Worm (Caenorhabditis elegans) whole organism, L1 larva: ENCODE data around the gene C35A5.6.

Experiments
- C34B4.2 ChIP-seq: sonication (generic microtip); optimal IDR thresholded peaks from 2 replicates; lab custom pipeline; 2017; ENCODE audit warnings: mild to moderate bottlenecking, missing genetic modification characterization, missing compliant biosample characterization
- aha-1 ChIP-seq: fragments of 150-350 bp; optimal IDR thresholded peaks from 2 replicates; lab custom pipeline; 2014; ENCODE audit warnings: missing biosample characterization, missing genetic modification characterization
- alr-1 ChIP-seq: fragments of 200-800 bp; sonication (Bioruptor generic); optimal IDR thresholded peaks from 2 replicates; lab custom pipeline; 2018; ENCODE audit warnings: borderline replicate concordance, mild to moderate bottlenecking, missing genetic modification characterization, missing compliant biosample characterization
- ama-1 ChIP-seq: fragments of 150-350 bp; optimal IDR thresholded peaks from 2 replicates; lab custom pipeline; 2014
- ceh-63 ChIP-seq: fragments of 200-800 bp; sonication (Bioruptor generic); optimal IDR thresholded peaks from 2 replicates; lab custom pipeline; 2018; ENCODE audit warnings: mild to moderate bottlenecking, missing genetic modification characterization, missing compliant biosample characterization
- ceh-88 ChIP-seq: fragments of 200-800 bp; sonication (Bioruptor generic); IDR thresholded peaks from 2 replicates; pipeline ENCODE4 v1.3.6; 2022; ENCODE audit warnings: missing genetic modification characterization, missing compliant biosample characterization
- ces-1 ChIP-seq: fragments of 150-350 bp; optimal IDR thresholded peaks from 2 replicates; lab custom pipeline; 2014; ENCODE audit warnings: missing biosample characterization, missing genetic modification reagents, missing genetic modification characterization
- efl-1 ChIP-seq, 4 experiments: fragments of 150-350 bp; optimal IDR thresholded peaks in 3 of 4; peaks in 1 of 4; 1 replicate in 1 of 4; 2 replicates in 3 of 4; lab custom pipeline; 2014; ENCODE audit warnings: missing biosample characterization in 2 of 4, missing genetic modification characterization in 2 of 4, missing genetic modification reagents in 2 of 4
- efl-3 ChIP-seq: fragments of 200-800 bp; sonication (Bioruptor generic); optimal IDR thresholded peaks from 2 replicates; lab custom pipeline; 2018; ENCODE audit warnings: mild to moderate bottlenecking, missing genetic modification characterization, missing compliant biosample characterization
- elt-2 ChIP-seq: sonication (generic microtip); optimal IDR thresholded peaks from 2 replicates; lab custom pipeline; 2016; ENCODE audit warnings: missing genetic modification characterization, mild to moderate bottlenecking, inconsistent platforms, missing compliant biosample characterization, missing genetic modification reagents
- fkh-8 ChIP-seq: sonication (generic microtip); optimal IDR thresholded peaks from 2 replicates; lab custom pipeline; 2016; ENCODE audit warnings: mild to moderate bottlenecking, missing genetic modification characterization, missing compliant biosample characterization
- hpl-2 ChIP-seq: fragments of 150-350 bp; optimal IDR thresholded peaks from 2 replicates; lab custom pipeline; 2014; ENCODE audit warnings: missing biosample characterization, missing genetic modification reagents, missing genetic modification characterization
- irx-1 ChIP-seq: sonication (generic microtip); optimal IDR thresholded peaks from 2 replicates; lab custom pipeline; 2016; ENCODE audit warnings: missing genetic modification characterization, missing compliant biosample characterization
- isw-1 ChIP-seq: fragments of 200-800 bp; sonication (Bioruptor generic); IDR thresholded peaks from 2 replicates; pipeline ENCODE4 v1.3.6; 2022; ENCODE audit warnings: missing genetic modification characterization, missing compliant biosample characterization
- lin-13 ChIP-seq: fragments of 150-350 bp; optimal IDR thresholded peaks from 2 replicates; lab custom pipeline; 2014; ENCODE audit warnings: missing biosample characterization, missing genetic modification reagents, missing genetic modification characterization
- lin-14 ChIP-seq: fragments of 200-800 bp; sonication (Bioruptor generic); optimal IDR thresholded peaks from 2 replicates; lab custom pipeline; 2018; ENCODE audit warnings: mild to moderate bottlenecking, missing genetic modification characterization, moderate library complexity, missing compliant biosample characterization
- lin-35 ChIP-seq, 2 experiments: fragments of 150-350 bp; optimal IDR thresholded peaks; 2 replicates each; lab custom pipeline; 2014; ENCODE audit warnings: missing biosample characterization in 2 of 2, missing genetic modification characterization in 2 of 2, missing genetic modification reagents in 2 of 2
- nhr-11 ChIP-seq: fragments of 150-350 bp; optimal IDR thresholded peaks from 2 replicates; lab custom pipeline; 2014; ENCODE audit warnings: missing biosample characterization, missing genetic modification characterization
- nhr-19 ChIP-seq: fragments of 200-800 bp; sonication (Bioruptor generic); conservative IDR thresholded peaks from 2 replicates; pipeline ENCODE4 v1.3.6; 2022; ENCODE audit warnings: missing genetic modification characterization, missing compliant biosample characterization
- nhr-47 ChIP-seq: sonication (generic microtip); optimal IDR thresholded peaks from 2 replicates; lab custom pipeline; 2016; ENCODE audit warnings: mild to moderate bottlenecking, missing genetic modification characterization, moderate library complexity, missing compliant biosample characterization
- nhr-77 ChIP-seq: fragments of 150-350 bp; optimal IDR thresholded peaks from 2 replicates; lab custom pipeline; 2014; ENCODE audit warnings: missing biosample characterization, missing genetic modification characterization
- pax-3 ChIP-seq: fragments of 200-800 bp; sonication (Bioruptor generic); optimal IDR thresholded peaks from 2 replicates; lab custom pipeline; 2018; ENCODE audit warnings: mild to moderate bottlenecking, missing genetic modification characterization, moderate library complexity, missing compliant biosample characterization
- rnt-1 ChIP-seq: sonication (generic microtip); optimal IDR thresholded peaks from 2 replicates; lab custom pipeline; 2016; ENCODE audit warnings: mild to moderate bottlenecking, missing genetic modification characterization, moderate library complexity, missing compliant biosample characterization
- skn-1 ChIP-seq: fragments of 150-350 bp; optimal IDR thresholded peaks from 2 replicates; lab custom pipeline; 2014; ENCODE audit warnings: missing biosample characterization, missing genetic modification characterization
- snpc-4 ChIP-seq: fragments of 150-350 bp; optimal IDR thresholded peaks from 2 replicates; lab custom pipeline; 2014; ENCODE audit warnings: missing biosample characterization, missing genetic modification characterization
- snu-23 ChIP-seq: sonication (generic microtip); optimal IDR thresholded peaks from 2 replicates; lab custom pipeline; 2016; ENCODE audit warnings: missing genetic modification characterization, missing compliant biosample characterization
- sptf-1 ChIP-seq: fragments of 150-350 bp; optimal IDR thresholded peaks from 2 replicates; lab custom pipeline; 2014; ENCODE audit warnings: missing biosample characterization, missing genetic modification characterization
- swsn-7 ChIP-seq: sonication (generic microtip); optimal IDR thresholded peaks from 2 replicates; lab custom pipeline; 2016; ENCODE audit warnings: missing genetic modification characterization, missing compliant biosample characterization
- tbx-2 ChIP-seq: sonication (generic microtip); optimal IDR thresholded peaks from 2 replicates; lab custom pipeline; 2016; ENCODE audit warnings: missing genetic modification characterization, missing compliant biosample characterization
- unc-30 ChIP-seq: sonication (generic microtip); optimal IDR thresholded peaks from 2 replicates; lab custom pipeline; 2017; ENCODE audit warnings: missing biosample characterization, missing genetic modification characterization
- vab-15 ChIP-seq: sonication (generic microtip); optimal IDR thresholded peaks from 2 replicates; lab custom pipeline; 2017; ENCODE audit warnings: missing genotype, mild to moderate bottlenecking, missing genetic modification characterization, missing compliant biosample characterization
- zag-1 ChIP-seq: fragments of 150-350 bp; optimal IDR thresholded peaks from 2 replicates; lab custom pipeline; 2014; ENCODE audit warnings: missing biosample characterization, missing genetic modification characterization
- ztf-11 ChIP-seq, 2 experiments: sonication (generic microtip); optimal IDR thresholded peaks; 2 replicates each; lab custom pipeline; 2016 to 2017; ENCODE audit warnings: missing genetic modification characterization in 2 of 2, missing biosample characterization in 1 of 2, missing compliant biosample characterization in 1 of 2
- ztf-4 ChIP-seq: fragments of 150-350 bp; optimal IDR thresholded peaks from 2 replicates; lab custom pipeline; 2014; ENCODE audit warnings: missing biosample characterization, missing genetic modification characterization

Gene C35A5.6

ce11 chrV:10476864-10477443 is 32.0 kb upstream of the C35A5.6 start:
- no peak for TF ChIP-seq snu-23 (GFP tag; lab: Kevin White, UChicago)
- no peak for TF ChIP-seq swsn-7 (tag; lab: Kevin White, UChicago)
- no peak for TF ChIP-seq snpc-4 (tag; lab: Kevin White, UChicago)
- peak; percentile 38 for TF ChIP-seq skn-1 (tag; lab: Kevin White, UChicago)
- TF ChIP-seq ceh-88 = 0 out of 2 replicates have a peak, but pooled peaks have one; percentile 22
- peak; percentile 8 for TF ChIP-seq lin-14 (GFP tag; lab: Kevin White, UChicago)

- TF ChIP-seq elt-2 (tag; lab: Kevin White, UChicago) = no peak
- no peak for TF ChIP-seq unc-30
- no peak for TF ChIP-seq rnt-1 (tag; lab: Kevin White, UChicago)
- no peak for TF ChIP-seq irx-1
- TF ChIP-seq tbx-2 (tag; lab: Kevin White, UChicago) = no peak
- TF ChIP-seq efl-3 = no peak
Observed at ce11 chrV:10478097-10478828, 30.7 kb upstream of the C35A5.6 start, which contains the start of the genes crp-1 and Y32F6B.9. TSS of gene crp-1 (plus strand) at chrV:10478564. TSS of gene Y32F6B.9 (plus strand) at chrV:10478699.

ce11 chrV:10483995-10484394 is 24.9 kb upstream of the C35A5.6 start:
- TF ChIP-seq efl-1 (optimal IDR thresholded peaks at IDR 0.05; lab: Kevin White, UChicago) (no peak), efl-1 (GFP tag; optimal IDR thresholded peaks at IDR 0.05 in 1 of 2; lab: Kevin White, UChicago) (peak in 1 of 2 experiments; percentile 57), fkh-8 (no peak), elt-2 (tag; lab: Kevin White, UChicago) (peak; percentile 63), nhr-77 (no peak), lin-35 (GFP tag; optimal IDR thresholded peaks at IDR 0.05; lab: Kevin White, UChicago) (peak in 1 of 2 experiments; percentile 18)
- TF ChIP-seq, all 84 proteins: peak for 3

ce11 chrV:10484640-10485039 is 24.3 kb upstream of the C35A5.6 start, which contains the start of gene Y32F6B.1:
TSS of gene Y32F6B.1 (minus strand) at chrV:10484740.
- TF ChIP-seq nhr-19 (GFP tag; lab: Robert Waterston, UW) (no peak), vab-15 (tag; lab: Kevin White, UChicago) (no peak), pax-3 (tag; lab: Kevin White, UChicago) (no peak), sptf-1 (tag; lab: Kevin White, UChicago) (no peak), nhr-47 (tag; lab: Kevin White, UChicago) (no peak), aha-1 (no peak), ces-1 (GFP tag; lab: Kevin White, UChicago) (no peak), isw-1 (no peak), ceh-63 (GFP tag; lab: Kevin White, UChicago) (no peak), lin-13 (no peak), rnt-1 (tag; lab: Kevin White, UChicago) (no peak), snu-23 (GFP tag; lab: Kevin White, UChicago) (no peak), zag-1 (tag; lab: Kevin White, UChicago) (no peak), nhr-11 (tag; lab: Kevin White, UChicago) (no peak), alr-1 (tag; lab: Kevin White, UChicago) (no peak), irx-1 (no peak), hpl-2 (GFP tag; lab: Kevin White, UChicago) (no peak)

ce11 chrV:10485389-10485788 is 23.5 kb upstream of the C35A5.6 start:
- no peak for TF ChIP-seq ztf-11 (tag; optimal IDR thresholded peaks at IDR 0.05; lab: Kevin White, UChicago)
- peak; percentile 45 for TF ChIP-seq elt-2 (tag; lab: Kevin White, UChicago)
- TF ChIP-seq C34B4.2 (tag; lab: Kevin White, UChicago) = no peak
- no peak for TF ChIP-seq ztf-4
- no peak for TF ChIP-seq ama-1 (lab: Kevin White, UChicago)
